Worm (Caenorhabditis elegans) whole organism, young adult: ENCODE data around the gene F10G7.9.

ENCODE experiments used
- B0336.3 ChIP-seq: fragments of 200-800 bp; sonication (Bioruptor generic); IDR thresholded peaks from 2 replicates; pipeline ENCODE4 v1.3.6; 2022; ENCODE audit warnings: missing genetic modification characterization, missing compliant biosample characterization
- D2030.7 ChIP-seq: fragments of 200-800 bp; sonication (Bioruptor generic); IDR thresholded peaks from 2 replicates; pipeline ENCODE4 v1.3.6; 2022; ENCODE audit warnings: missing genetic modification reagents, missing genetic modification characterization, missing compliant biosample characterization
- F33H1.4 ChIP-seq: fragments of 200-800 bp; sonication (Bioruptor generic); IDR thresholded peaks from 2 replicates; pipeline ENCODE4 v1.3.6; 2022; ENCODE audit warnings: missing genetic modification reagents, missing genetic modification characterization, missing compliant biosample characterization
- F39B2.1 ChIP-seq: fragments of 200-800 bp; sonication (Bioruptor generic); IDR thresholded peaks from 2 replicates; pipeline ENCODE4 v1.3.6; 2022; ENCODE audit warnings: missing genetic modification reagents, missing genetic modification characterization, missing compliant biosample characterization
- F52B5.7 ChIP-seq: sonication (generic microtip); optimal IDR thresholded peaks from 2 replicates; lab custom pipeline; 2016; ENCODE audit warnings: mild to moderate bottlenecking, missing genetic modification characterization, missing compliant biosample characterization
- F55B11.4 ChIP-seq: sonication (generic microtip); optimal IDR thresholded peaks from 2 replicates; lab custom pipeline; 2016; ENCODE audit warnings: missing compliant biosample characterization, missing genetic modification characterization, borderline replicate concordance; ENCODE audit not compliant: insufficient read depth
- F57A8.1 ChIP-seq: fragments of 200-800 bp; sonication (Bioruptor generic); optimal IDR thresholded peaks from 2 replicates; lab custom pipeline; 2018; ENCODE audit warnings: mild to moderate bottlenecking, missing genetic modification characterization, moderate library complexity, missing compliant biosample characterization
- K11D2.4 ChIP-seq: fragments of 200-800 bp; sonication (Bioruptor generic); IDR thresholded peaks from 2 replicates; pipeline ENCODE4 v1.3.6; 2022; ENCODE audit warnings: missing genetic modification reagents, missing genetic modification characterization, missing compliant biosample characterization
- Y53G8AR.9 ChIP-seq: fragments of 200-800 bp; sonication (Bioruptor generic); conservative IDR thresholded peaks from 2 replicates; pipeline ENCODE4 v1.3.6; 2022; ENCODE audit warnings: missing genetic modification reagents, missing genetic modification characterization, missing compliant biosample characterization
- Y95B8A.8 ChIP-seq: fragments of 200-800 bp; sonication (Bioruptor generic); IDR thresholded peaks from 2 replicates; pipeline ENCODE4 v1.3.6; 2022; ENCODE audit warnings: missing genetic modification reagents, missing genetic modification characterization, missing compliant biosample characterization
- ZK185.1 ChIP-seq: sonication (generic microtip); optimal IDR thresholded peaks from 2 replicates; lab custom pipeline; 2016; ENCODE audit warnings: mild to moderate bottlenecking, missing genetic modification characterization, missing compliant biosample characterization; ENCODE audit not compliant: poor library complexity, severe bottlenecking
- aptf-2 ChIP-seq: fragments of 200-800 bp; sonication (Bioruptor generic); conservative IDR thresholded peaks from 2 replicates; pipeline ENCODE4 v1.3.6; 2022; ENCODE audit warnings: missing genetic modification reagents, missing genetic modification characterization, missing compliant biosample characterization
- attf-3 ChIP-seq: fragments of 200-800 bp; sonication (Bioruptor generic); conservative IDR thresholded peaks from 2 replicates; pipeline ENCODE4 v1.3.6; 2022; ENCODE audit warnings: missing genetic modification reagents, missing genetic modification characterization, missing compliant biosample characterization
- attf-5 ChIP-seq: fragments of 200-800 bp; sonication (Bioruptor generic); optimal IDR thresholded peaks from 2 replicates; lab custom pipeline; 2018; ENCODE audit warnings: mild to moderate bottlenecking, missing genetic modification characterization, missing compliant biosample characterization
- bed-2 ChIP-seq: fragments of 200-800 bp; sonication (Bioruptor generic); IDR thresholded peaks from 2 replicates; pipeline ENCODE4 v1.3.6; 2022; ENCODE audit warnings: missing genetic modification reagents, missing genetic modification characterization, missing compliant biosample characterization
- ceh-40 ChIP-seq: fragments of 200-800 bp; sonication (Bioruptor generic); IDR thresholded peaks from 2 replicates; pipeline ENCODE4 v1.3.6; 2022; ENCODE audit warnings: missing genetic modification characterization, missing compliant biosample characterization
- ceh-91 ChIP-seq: fragments of 200-800 bp; sonication (Bioruptor generic); IDR thresholded peaks from 2 replicates; pipeline ENCODE4 v1.3.6; 2022; ENCODE audit warnings: missing genetic modification reagents, missing genetic modification characterization, missing compliant biosample characterization
- dox-1 ChIP-seq: fragments of 200-800 bp; sonication (Bioruptor generic); IDR thresholded peaks from 2 replicates; pipeline ENCODE4 v1.3.6; 2022; ENCODE audit warnings: missing genetic modification reagents, missing genetic modification characterization, missing compliant biosample characterization
- dpl-1 ChIP-seq: fragments of 150-350 bp; optimal IDR thresholded peaks from 2 replicates; lab custom pipeline; 2014; ENCODE audit warnings: missing biosample characterization, missing genetic modification reagents, missing genetic modification characterization
- egl-18 ChIP-seq: fragments of 200-800 bp; sonication (Bioruptor generic); IDR thresholded peaks from 2 replicates; pipeline ENCODE4 v1.3.6; 2022; ENCODE audit warnings: missing genetic modification reagents, missing genetic modification characterization, missing compliant biosample characterization
- ekl-4 ChIP-seq: fragments of 200-800 bp; sonication (Bioruptor generic); IDR thresholded peaks from 2 replicates; pipeline ENCODE4 v1.3.6; 2022; ENCODE audit warnings: missing genetic modification reagents, missing genetic modification characterization, missing compliant biosample characterization
- gei-17 ChIP-seq: fragments of 200-800 bp; sonication (Bioruptor generic); optimal IDR thresholded peaks from 2 replicates; lab custom pipeline; 2018; ENCODE audit warnings: mild to moderate bottlenecking, missing genetic modification characterization, missing compliant biosample characterization
- hlh-26 ChIP-seq: fragments of 200-800 bp; sonication (Bioruptor generic); conservative IDR thresholded peaks from 2 replicates; pipeline ENCODE4 v1.3.6; 2022; ENCODE audit warnings: missing genetic modification reagents, missing genetic modification characterization, missing compliant biosample characterization
- hmg-1.2 ChIP-seq: fragments of 200-800 bp; sonication (Bioruptor generic); IDR thresholded peaks from 2 replicates; pipeline ENCODE4 v1.3.6; 2022; ENCODE audit warnings: missing genetic modification reagents, missing genetic modification characterization, missing compliant biosample characterization
- hrde-1 ChIP-seq: sonication (generic microtip); optimal IDR thresholded peaks from 2 replicates; lab custom pipeline; 2016; ENCODE audit warnings: missing genetic modification characterization, mild to moderate bottlenecking, missing compliant biosample characterization, moderate library complexity, missing genotype, missing genetic modification reagents, borderline replicate concordance
- lag-1 ChIP-seq: fragments of 200-800 bp; sonication (Bioruptor generic); IDR thresholded peaks from 2 replicates; pipeline ENCODE4 v1.3.6; 2022; ENCODE audit warnings: missing genetic modification reagents, missing genetic modification characterization, missing compliant biosample characterization
- lin-26 ChIP-seq: fragments of 200-800 bp; sonication (Bioruptor generic); IDR thresholded peaks from 2 replicates; pipeline ENCODE4 v1.3.6; 2022; ENCODE audit warnings: missing genetic modification reagents, missing genetic modification characterization, missing compliant biosample characterization
- lin-40 ChIP-seq: sonication (generic microtip); optimal IDR thresholded peaks from 2 replicates; lab custom pipeline; 2016; ENCODE audit warnings: missing genetic modification characterization, mild to moderate bottlenecking, missing compliant biosample characterization, missing genotype, missing genetic modification reagents
- mcd-1 ChIP-seq: fragments of 200-800 bp; sonication (Bioruptor generic); IDR thresholded peaks from 2 replicates; pipeline ENCODE4 v1.3.6; 2022; ENCODE audit warnings: missing genetic modification reagents, missing genetic modification characterization, missing compliant biosample characterization
- nhr-120 ChIP-seq: fragments of 200-800 bp; sonication (Bioruptor generic); IDR thresholded peaks from 2 replicates; pipeline ENCODE4 v1.3.6; 2022; ENCODE audit warnings: missing genetic modification characterization, missing compliant biosample characterization
- nhr-179 ChIP-seq: sonication (generic microtip); optimal IDR thresholded peaks from 2 replicates; lab custom pipeline; 2016; ENCODE audit warnings: mild to moderate bottlenecking, missing genetic modification characterization, missing compliant biosample characterization
- nhr-80 ChIP-seq: sonication (generic microtip); optimal IDR thresholded peaks from 2 replicates; lab custom pipeline; 2016; ENCODE audit warnings: missing genetic modification characterization, missing compliant biosample characterization
- nhr-90 ChIP-seq: sonication (generic microtip); optimal IDR thresholded peaks from 2 replicates; lab custom pipeline; 2016; ENCODE audit warnings: missing genotype, mild to moderate bottlenecking, missing genetic modification characterization, missing compliant biosample characterization
- pha-4 ChIP-seq: fragments of 150-350 bp; sonication (generic microtip); optimal IDR thresholded peaks from 2 replicates; lab custom pipeline; 2014; ENCODE audit warnings: missing biosample characterization, missing genetic modification reagents, missing genetic modification characterization
- rec-8 ChIP-seq, 2 experiments: sonication (generic microtip); optimal IDR thresholded peaks; 2 replicates each; lab custom pipeline; 2016; ENCODE audit warnings: mild to moderate bottlenecking in 2 of 2, missing genetic modification characterization in 2 of 2, missing genetic modification reagents in 2 of 2, missing genotype in 2 of 2, missing biosample characterization in 1 of 2, missing compliant biosample characterization in 1 of 2, moderate library complexity in 1 of 2
- rpc-1 ChIP-seq, 2 experiments: fragments of 150-350 bp in 1 of 2; sonication (generic microtip) in 1 of 2; optimal IDR thresholded peaks; 2 replicates each; lab custom pipeline; 2014 to 2018; ENCODE audit warnings: missing biosample characterization in 1 of 2, missing genetic modification characterization in 1 of 2, missing genetic modification reagents in 1 of 2, missing genotype in 1 of 2
- sdz-38 ChIP-seq: sonication (generic microtip); optimal IDR thresholded peaks from 2 replicates; lab custom pipeline; 2016; ENCODE audit warnings: missing genotype, missing genetic modification characterization, missing compliant biosample characterization
- snpc-3.4 ChIP-seq: sonication (generic microtip); optimal IDR thresholded peaks from 2 replicates; lab custom pipeline; 2017; ENCODE audit warnings: missing genetic modification characterization, mild to moderate bottlenecking, missing compliant biosample characterization, antibody characterized with exemption, moderate library complexity, missing genotype, missing genetic modification reagents
- somi-1 ChIP-seq: fragments of 200-800 bp; sonication (Bioruptor generic); optimal IDR thresholded peaks from 2 replicates; lab custom pipeline; 2018; ENCODE audit warnings: mild to moderate bottlenecking, missing genetic modification characterization, missing compliant biosample characterization
- tbx-9 ChIP-seq: sonication (generic microtip); optimal IDR thresholded peaks from 2 replicates; lab custom pipeline; 2016; ENCODE audit warnings: borderline replicate concordance, missing genetic modification characterization, inconsistent platforms, missing compliant biosample characterization
- tlf-1 ChIP-seq: fragments of 200-800 bp; sonication (Bioruptor generic); optimal IDR thresholded peaks from 2 replicates; lab custom pipeline; 2018; ENCODE audit warnings: mild to moderate bottlenecking, missing genetic modification characterization, missing compliant biosample characterization
- unc-130 ChIP-seq: sonication (generic microtip); optimal IDR thresholded peaks from 2 replicates; lab custom pipeline; 2016; ENCODE audit warnings: missing genetic modification reagents, missing genetic modification characterization, missing compliant biosample characterization
- xnd-1 ChIP-seq: sonication (generic microtip); optimal IDR thresholded peaks from 2 replicates; lab custom pipeline; 2016; ENCODE audit warnings: missing genotype, missing genetic modification reagents, missing genetic modification characterization, missing compliant biosample characterization
- ztf-28 ChIP-seq: fragments of 200-800 bp; sonication (Bioruptor generic); IDR thresholded peaks from 2 replicates; pipeline ENCODE4 v1.3.6; 2022; ENCODE audit warnings: missing genetic modification reagents, missing genetic modification characterization, missing compliant biosample characterization
- ztf-3 ChIP-seq: fragments of 200-800 bp; sonication (Bioruptor generic); optimal IDR thresholded peaks from 2 replicates; lab custom pipeline; 2018; ENCODE audit warnings: mild to moderate bottlenecking, missing genetic modification characterization, missing compliant biosample characterization

Gene F10G7.9

ce11 chrII:4696055-4696454 is 10.2 kb downstream of the F10G7.9 start (continued):
- peak; percentile 56; the same call in 1 of the 2 replicates for TF ChIP-seq ekl-4 (GFP tag; lab: Robert Waterston, UW)
- peak; percentile 51; the same call in 1 of the 2 replicates for TF ChIP-seq F39B2.1 (GFP tag; lab: Robert Waterston, UW)
- TF ChIP-seq nhr-90: no peak
- TF ChIP-seq K11D2.4 (GFP tag; lab: Robert Waterston, UW): no peak
- TF ChIP-seq lin-40 (tag; lab: Kevin White, UChicago): no peak
- no peak for TF ChIP-seq somi-1 (GFP tag; lab: Kevin White, UChicago)
- no peak for TF ChIP-seq tlf-1 (GFP tag; lab: Kevin White, UChicago)
- no peak for TF ChIP-seq F52B5.7 (tag; lab: Kevin White, UChicago)
- TF ChIP-seq F55B11.4: no peak
- no peak for TF ChIP-seq ceh-91 (GFP tag; lab: Robert Waterston, UW)
- no peak for TF ChIP-seq Y95B8A.8 (GFP tag; lab: Robert Waterston, UW)
- 0 out of 2 replicates have a peak, but pooled peaks have one; percentile 61 for TF ChIP-seq Y53G8AR.9 (GFP tag; lab: Robert Waterston, UW)
- TF ChIP-seq rec-8 (tag; optimal IDR thresholded peaks at IDR 0.05; lab: Kevin White, UChicago): no peak
- TF ChIP-seq sdz-38 (tag; lab: Kevin White, UChicago): no peak
- peak; percentile 86 for TF ChIP-seq hrde-1 (tag; lab: Kevin White, UChicago)
- no peak for TF ChIP-seq attf-3 (GFP tag; lab: Robert Waterston, UW)
- TF ChIP-seq mcd-1 (GFP tag; lab: Robert Waterston, UW): no peak
- TF ChIP-seq dox-1 (GFP tag; lab: Robert Waterston, UW): no peak
- no peak for TF ChIP-seq dpl-1 (GFP tag; lab: Kevin White, UChicago)
- TF ChIP-seq ceh-40 (GFP tag; lab: Robert Waterston, UW): no peak
- TF ChIP-seq nhr-120: no peak
- TF ChIP-seq tbx-9 (tag; lab: Kevin White, UChicago): no peak
- TF ChIP-seq unc-130 (GFP tag; lab: Kevin White, UChicago): no peak
- TF ChIP-seq snpc-3.4 (tag; lab: Kevin White, UChicago): no peak
- TF ChIP-seq F57A8.1 (GFP tag; lab: Kevin White, UChicago): no peak
- no peak for TF ChIP-seq ztf-3
- peak; percentile 52 for TF ChIP-seq xnd-1 (tag; lab: Kevin White, UChicago)
- no peak for TF ChIP-seq D2030.7 (GFP tag; lab: Robert Waterston, UW)
- TF ChIP-seq F33H1.4 (GFP tag; lab: Robert Waterston, UW): no peak; the same call in 1 of the 2 replicates
- no peak for TF ChIP-seq hlh-26 (GFP tag; lab: Robert Waterston, UW)
- no peak for TF ChIP-seq lag-1
- TF ChIP-seq lin-26 (GFP tag; lab: Robert Waterston, UW): no peak
- no peak for TF ChIP-seq nhr-80 (tag; lab: Kevin White, UChicago)
- TF ChIP-seq aptf-2 (GFP tag; lab: Robert Waterston, UW): no peak
- no peak for TF ChIP-seq gei-17 (GFP tag; lab: Kevin White, UChicago)
- TF ChIP-seq, all 124 proteins: peak for 15

DNA sequence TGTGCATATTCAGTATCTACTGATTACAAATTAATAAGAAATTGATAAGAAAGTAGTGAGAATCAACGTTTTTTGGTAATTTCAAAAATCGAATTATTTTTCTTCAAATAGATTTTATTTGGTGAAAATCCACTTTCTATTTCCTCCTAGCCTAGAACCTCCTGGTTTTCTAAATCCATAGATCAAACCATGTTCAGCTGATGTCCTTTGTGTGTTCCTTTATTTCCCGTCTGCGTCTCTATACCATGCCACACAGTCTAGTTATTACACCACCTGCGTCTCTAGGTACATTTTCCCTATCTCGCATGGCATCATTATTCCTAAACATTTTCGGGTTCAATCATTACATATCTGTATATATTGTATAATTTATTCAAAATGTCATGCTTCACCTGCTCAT is 13.2 kb downstream of the F10G7.9 start, which contains the start of gene F10G7.5:
F10G7.5 (plus strand) TSS at position 286 of the 400 bp plus-strand sequence.
- TF ChIP-seq B0336.3 (no peak), egl-18 (GFP tag; lab: Robert Waterston, UW) (no peak), ZK185.1 (tag; lab: Kevin White, UChicago) (no peak), nhr-80 (tag; lab: Kevin White, UChicago) (peak; percentile 1), attf-5 (peak; percentile 4), ztf-28 (GFP tag; lab: Robert Waterston, UW) (no peak), rpc-1 (optimal IDR thresholded peaks at IDR 0.05; lab: Kevin White, UChicago) (no peak), rpc-1 (tag; optimal IDR thresholded peaks at IDR 0.05; lab: Kevin White, UChicago) (no peak), bed-2 (GFP tag; lab: Robert Waterston, UW) (no peak), pha-4 (tag; lab: Kevin White, UChicago) (no peak), hmg-1.2 (GFP tag; lab: Robert Waterston, UW) (peak; percentile 93), nhr-179 (tag; lab: Kevin White, UChicago) (no peak)
